Fruit fly (Drosophila melanogaster) whole organism, embryonic: ENCODE measurements around the gene CG31016.
A peak's percentile ranks its signal among the peaks of the same experiment; 100 is the strongest.

Experiments
- Atf-2 ChIP-seq: fragments of 200-800 bp; sonication (Bioruptor generic); optimal IDR thresholded peaks from 2 replicates; lab custom pipeline; 2016; ENCODE audit warnings: missing biosample characterization, missing genetic modification characterization
- Awh ChIP-seq: fragments of 200-800 bp; sonication (Bioruptor generic); IDR thresholded peaks from 2 replicates; pipeline ENCODE4, ENCODE4 v1.3.6; 2022; ENCODE audit warnings: missing biosample characterization, missing genetic modification characterization
- CG12236 ChIP-seq: fragments of 200-800 bp; sonication (Bioruptor generic); optimal IDR thresholded peaks from 2 replicates; lab custom pipeline; 2016; ENCODE audit warnings: missing biosample characterization, missing genetic modification characterization
- CG12299 ChIP-seq: fragments of 200-800 bp; sonication (Bioruptor generic); optimal IDR thresholded peaks from 2 replicates; lab custom pipeline; 2018; ENCODE audit warnings: missing biosample characterization, mild to moderate bottlenecking, missing genetic modification characterization
- CG12769 ChIP-seq: fragments of 200-800 bp; sonication (Bioruptor generic); optimal IDR thresholded peaks from 2 replicates; lab custom pipeline; 2019; ENCODE audit warnings: missing biosample characterization, mild to moderate bottlenecking, missing genetic modification characterization, moderate library complexity
- CG13775 ChIP-seq: fragments of 200-800 bp; sonication (Bioruptor generic); optimal IDR thresholded peaks from 3 replicates; lab custom pipeline; 2017; ENCODE audit warnings: missing biosample characterization, mild to moderate bottlenecking, missing genetic modification characterization
- CG15269 ChIP-seq: fragments of 200-800 bp; sonication (Bioruptor generic); optimal IDR thresholded peaks from 2 replicates; lab custom pipeline; 2018; ENCODE audit warnings: missing biosample characterization, mild to moderate bottlenecking, missing genetic modification characterization, moderate library complexity
- CG16813 ChIP-seq: fragments of 200-800 bp; sonication (Bioruptor generic); IDR thresholded peaks from 3 replicates; pipeline ENCODE4 v1.3.6; 2022; ENCODE audit warnings: missing biosample characterization, missing genetic modification characterization; ENCODE audit not compliant: partially characterized antibody
- CG1832 ChIP-seq: fragments of 200-800 bp; sonication (Bioruptor generic); optimal IDR thresholded peaks from 2 replicates; lab custom pipeline; 2017; ENCODE audit warnings: missing biosample characterization, mild to moderate bottlenecking, missing genetic modification characterization, inconsistent platforms
- CG34224 ChIP-seq: fragments of 200-800 bp; sonication (Bioruptor generic); IDR thresholded peaks from 3 replicates; pipeline ENCODE4 v1.3.6; 2022; ENCODE audit warnings: missing biosample characterization, missing genetic modification characterization; ENCODE audit not compliant: partially characterized antibody
- CG34376 ChIP-seq: fragments of 200-800 bp; sonication (Bioruptor generic); optimal IDR thresholded peaks from 2 replicates; lab custom pipeline; 2018; ENCODE audit warnings: missing biosample characterization, mild to moderate bottlenecking, missing genetic modification characterization
- CG3995 ChIP-seq: fragments of 200-800 bp; sonication (Bioruptor generic); optimal IDR thresholded peaks from 3 replicates; lab custom pipeline; 2016; ENCODE audit warnings: missing biosample characterization, missing genetic modification characterization
- CG4707 ChIP-seq: fragments of 200-800 bp; sonication (Bioruptor generic); optimal IDR thresholded peaks from 2 replicates; lab custom pipeline; 2018; ENCODE audit warnings: missing biosample characterization, mild to moderate bottlenecking, missing genetic modification characterization, moderate library complexity
- CG4854 ChIP-seq: fragments of 200-800 bp; sonication (Bioruptor generic); optimal IDR thresholded peaks from 2 replicates; lab custom pipeline; 2016; ENCODE audit warnings: missing biosample characterization, missing genetic modification characterization, inconsistent platforms
- CG6254 ChIP-seq: fragments of 200-800 bp; sonication (Bioruptor generic); optimal IDR thresholded peaks from 3 replicates; lab custom pipeline; 2017; ENCODE audit warnings: mild to moderate bottlenecking, missing biosample characterization, missing genetic modification reagents, missing genetic modification characterization
- CG6689 ChIP-seq: fragments of 200-800 bp; sonication (Bioruptor generic); IDR thresholded peaks from 2 replicates; pipeline ENCODE4 v1.3.6; 2022; ENCODE audit warnings: missing biosample characterization, missing genetic modification characterization
- CG7745 ChIP-seq: fragments of 200-800 bp; sonication (Bioruptor generic); optimal IDR thresholded peaks from 2 replicates; lab custom pipeline; 2018; ENCODE audit warnings: missing biosample characterization, mild to moderate bottlenecking, missing genetic modification characterization, moderate library complexity
- CG8478 ChIP-seq: fragments of >200 bp; optimal IDR thresholded peaks from 2 replicates; lab custom pipeline; 2018
- CG8924 ChIP-seq: fragments of 200-800 bp; optimal IDR thresholded peaks from 3 replicates; lab custom pipeline; 2019; ENCODE audit warnings: missing biosample characterization, mild to moderate bottlenecking, missing genetic modification characterization, moderate library complexity
- Camta ChIP-seq: fragments of 200-800 bp; sonication (Bioruptor generic); optimal IDR thresholded peaks from 2 replicates; lab custom pipeline; 2016; ENCODE audit warnings: missing biosample characterization, missing genetic modification characterization
- Dll ChIP-seq: fragments of 200-800 bp; sonication (Bioruptor generic); IDR thresholded peaks from 4 replicates; pipeline ENCODE4 v1.3.6; 2022; ENCODE audit warnings: missing biosample characterization, missing genetic modification characterization; ENCODE audit not compliant: partially characterized antibody
- Eip74EF ChIP-seq, 2 experiments: fragments of 200-800 bp in 1 of 2; fragments of >200 bp in 1 of 2; sonication (Bioruptor generic) in 1 of 2; optimal IDR thresholded peaks; 2 replicates each; lab custom pipeline; 2017 to 2019; ENCODE audit warnings: missing biosample characterization in 2 of 2, missing genetic modification characterization in 2 of 2, mild to moderate bottlenecking in 1 of 2, moderate library complexity in 1 of 2
- Elba2 ChIP-seq: fragments of 200-800 bp; sonication (Bioruptor generic); optimal IDR thresholded peaks from 3 replicates; lab custom pipeline; 2016; ENCODE audit warnings: missing biosample characterization, missing genetic modification characterization
- Fer2 ChIP-seq: fragments of 200-800 bp; sonication (Bioruptor generic); optimal IDR thresholded peaks from 2 replicates; lab custom pipeline; 2018; ENCODE audit warnings: missing biosample characterization, mild to moderate bottlenecking, missing genetic modification characterization, moderate library complexity
- HLH4C ChIP-seq: fragments of 200-800 bp; sonication (Bioruptor generic); IDR thresholded peaks from 3 replicates; pipeline ENCODE4 v1.3.6; 2022; ENCODE audit warnings: missing biosample characterization, missing genetic modification characterization; ENCODE audit not compliant: partially characterized antibody
- MESR4 ChIP-seq: fragments of 200-800 bp; sonication (Bioruptor generic); optimal IDR thresholded peaks from 2 replicates; lab custom pipeline; 2018; ENCODE audit warnings: missing biosample characterization, mild to moderate bottlenecking, missing genetic modification characterization, moderate library complexity
- Mad ChIP-seq: fragments of 200-800 bp; sonication (Bioruptor generic); optimal IDR thresholded peaks from 2 replicates; lab custom pipeline; 2016; ENCODE audit warnings: missing biosample characterization, missing genetic modification characterization
- Meics ChIP-seq: fragments of 200-800 bp; sonication (Bioruptor generic); optimal IDR thresholded peaks from 2 replicates; lab custom pipeline; 2017; ENCODE audit warnings: missing biosample characterization, mild to moderate bottlenecking, missing genetic modification characterization
- NC2α ChIP-seq: fragments of 200-800 bp; sonication (Bioruptor generic); optimal IDR thresholded peaks from 2 replicates; lab custom pipeline; 2016; ENCODE audit warnings: missing biosample characterization, missing genetic modification characterization
- Nf-YA ChIP-seq: fragments of 200-800 bp; sonication (Bioruptor generic); IDR thresholded peaks from 2 replicates; pipeline ENCODE4 v1.3.6; 2022; ENCODE audit warnings: missing biosample characterization, missing genetic modification characterization
- NfI ChIP-seq: fragments of 200-800 bp; sonication (Bioruptor generic); optimal IDR thresholded peaks from 3 replicates; lab custom pipeline; 2018; ENCODE audit warnings: missing biosample characterization, mild to moderate bottlenecking, missing genetic modification characterization, moderate library complexity
- Ravus ChIP-seq: fragments of 200-800 bp; sonication (Bioruptor generic); IDR thresholded peaks from 2 replicates; pipeline ENCODE4 v1.3.6; 2022; ENCODE audit warnings: missing biosample characterization, missing genetic modification characterization
- Sin3A ChIP-seq: fragments of >200 bp; optimal IDR thresholded peaks from 2 replicates; lab custom pipeline; 2018
- al ChIP-seq: fragments of 200-800 bp; sonication (Bioruptor generic); IDR thresholded peaks from 2 replicates; pipeline ENCODE4 v1.3.6; 2022; ENCODE audit warnings: missing biosample characterization, missing genetic modification characterization
- amos ChIP-seq: fragments of 200-800 bp; sonication (Bioruptor generic); IDR thresholded peaks from 2 replicates; pipeline ENCODE4 v1.3.6; 2022; ENCODE audit warnings: missing biosample characterization, missing genetic modification characterization; ENCODE audit not compliant: partially characterized antibody
- aop ChIP-seq: fragments of 200-800 bp; sonication (Bioruptor generic); IDR thresholded peaks from 2 replicates; pipeline ENCODE4 v1.3.6; 2022; ENCODE audit warnings: missing biosample characterization, missing genetic modification characterization
- crc ChIP-seq: fragments of 200-800 bp; sonication (Bioruptor generic); optimal IDR thresholded peaks from 2 replicates; lab custom pipeline; 2016; ENCODE audit warnings: missing biosample characterization, missing genetic modification characterization
- cwo ChIP-seq: fragments of 200-800 bp; sonication (Bioruptor generic); optimal IDR thresholded peaks from 3 replicates; lab custom pipeline; 2017; ENCODE audit warnings: missing biosample characterization, missing genetic modification characterization, mild to moderate bottlenecking, moderate library complexity, missing genetic modification reagents
- en ChIP-seq: fragments of 200-800 bp; sonication (Bioruptor generic); optimal IDR thresholded peaks from 2 replicates; lab custom pipeline; 2016; ENCODE audit warnings: missing biosample characterization, missing genetic modification characterization
- fru ChIP-seq: fragments of >200 bp; optimal IDR thresholded peaks from 2 replicates; lab custom pipeline; 2017
- gcm2 ChIP-seq: fragments of 200-800 bp; sonication (Bioruptor generic); optimal IDR thresholded peaks from 2 replicates; lab custom pipeline; 2016; ENCODE audit warnings: missing biosample characterization, missing genetic modification characterization
- h ChIP-seq: fragments of >200 bp; optimal IDR thresholded peaks from 2 replicates; lab custom pipeline; 2017
- pan ChIP-seq, 4 experiments: fragments of >200 bp in 3 of 4; fragments of 200-800 bp in 1 of 4; sonication (Bioruptor generic) in 1 of 4; optimal IDR thresholded peaks in 3 of 4; IDR thresholded peaks in 1 of 4; 2 replicates each; pipeline versions ENCODE4 v1.3.6 to Lab custom; 2017 to 2022; ENCODE audit warnings: missing biosample characterization in 2 of 4, missing genetic modification characterization in 2 of 4, mixed read lengths in 1 of 4
- psq ChIP-seq: fragments of 200-800 bp; sonication (Bioruptor generic); optimal IDR thresholded peaks from 2 replicates; lab custom pipeline; 2017; ENCODE audit warnings: missing biosample characterization, missing genetic modification characterization
- ranshi ChIP-seq: fragments of 200-800 bp; sonication (Bioruptor generic); IDR thresholded peaks from 2 replicates; pipeline ENCODE4 v1.3.6; 2022; ENCODE audit warnings: missing biosample characterization, missing genetic modification characterization
- seq ChIP-seq: fragments of 200-800 bp; sonication (Bioruptor generic); IDR thresholded peaks from 2 replicates; pipeline ENCODE4 v1.3.6; 2022; ENCODE audit warnings: missing biosample characterization, missing genetic modification characterization
- vnd ChIP-seq: fragments of 200-800 bp; sonication (Bioruptor generic); IDR thresholded peaks from 3 replicates; pipeline ENCODE4 v1.3.6; 2022; ENCODE audit warnings: missing biosample characterization, missing genetic modification characterization; ENCODE audit not compliant: partially characterized antibody
- vvl ChIP-seq: fragments of 200-800 bp; sonication (Bioruptor generic); IDR thresholded peaks from 2 replicates; pipeline ENCODE4 v1.3.6; 2022; ENCODE audit warnings: missing biosample characterization, missing genetic modification characterization
- zfh2 ChIP-seq: fragments of 200-800 bp; sonication (Bioruptor generic); optimal IDR thresholded peaks from 2 replicates; lab custom pipeline; 2016; ENCODE audit warnings: missing biosample characterization, missing genetic modification characterization

The CG31016 gene

DNA sequence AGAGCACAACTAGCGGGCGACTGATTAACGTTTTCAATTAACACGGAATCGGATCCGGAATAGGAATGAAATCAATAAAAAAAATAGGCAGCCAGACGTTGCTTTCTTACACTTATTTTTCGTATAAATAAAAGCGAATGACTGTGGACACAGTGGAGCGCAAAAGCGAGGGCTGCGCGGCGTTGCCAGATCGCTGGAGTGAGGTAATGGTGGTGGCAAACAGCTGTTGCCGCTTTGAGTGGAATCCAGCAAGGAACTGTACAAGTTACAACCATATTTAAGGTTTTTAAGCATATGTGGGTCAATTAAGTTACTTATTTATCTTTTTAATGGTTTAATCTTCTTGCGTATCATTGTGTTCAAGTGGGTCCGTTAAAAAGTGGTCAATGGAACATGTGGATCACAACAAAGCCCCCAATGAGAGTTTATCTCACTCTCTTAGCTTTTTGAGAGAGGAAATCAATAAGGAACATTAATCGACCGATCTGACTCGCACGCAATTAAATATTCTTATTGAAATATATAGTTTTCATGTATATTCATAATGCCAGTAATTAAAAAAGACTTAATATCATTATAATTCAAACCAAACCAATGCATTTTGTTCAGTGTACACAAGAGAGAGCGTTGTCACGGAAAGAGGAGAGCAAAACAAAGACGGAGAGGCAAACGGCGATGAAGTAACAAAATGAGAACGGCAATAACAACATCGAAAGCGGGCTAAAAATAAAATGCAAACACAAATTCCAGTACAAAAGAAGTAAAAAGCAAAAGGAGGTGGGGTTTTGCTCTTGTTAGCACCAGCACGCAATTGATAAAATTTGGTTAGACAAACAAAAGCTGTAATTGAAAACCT is 5.6 kb upstream of the CG31016 start (continued):
- TF ChIP-seq seq (GFP tag; lab: Robert Waterston, UW) (peak; percentile 93), CG6689 (peak; percentile 93), CG4707 (GFP tag; lab: Kevin White, UChicago) (peak; percentile 80), NC2α (GFP tag; lab: Kevin White, UChicago) (peak; percentile 62), CG4854 (peak; percentile 91), Ravus (GFP tag; lab: Robert Waterston, UW) (peak; percentile 70), ranshi (GFP tag; lab: Robert Waterston, UW) (peak; percentile 93), Camta (GFP tag; lab: Kevin White, UChicago) (peak; percentile 87), cwo (GFP tag; lab: Kevin White, UChicago) (peak; percentile 90), Sin3A (lab: Kevin White, UChicago) (no peak), crc (peak; percentile 85), Atf-2 (GFP tag; lab: Kevin White, UChicago) (peak; percentile 78), CG6254 (GFP tag; lab: Kevin White, UChicago) (peak; percentile 88), vnd (GFP tag; lab: Robert Waterston, UW) (no peak), CG12299 (tag; lab: Kevin White, UChicago) (peak; percentile 88), Meics (GFP tag; lab: Kevin White, UChicago) (peak; percentile 91), CG12769 (peak; percentile 68), fru (lab: Kevin White, UChicago) (no peak), CG8924 (tag; lab: Kevin White, UChicago) (peak; percentile 93), NfI (GFP tag; lab: Kevin White, UChicago) (peak; percentile 89), CG1832 (GFP tag; lab: Kevin White, UChicago) (no peak), vvl (peak; percentile 99), en (GFP tag; lab: Kevin White, UChicago) (peak; percentile 30), zfh2 (GFP tag; lab: Kevin White, UChicago) (peak; percentile 82), Mad (GFP tag; lab: Kevin White, UChicago) (peak; percentile 88), aop (GFP tag; lab: Robert Waterston, UW) (peak; percentile 81), CG34224 (GFP tag; lab: Robert Waterston, UW) (no peak; the same call in 2 of the 3 replicates), psq (peak; percentile 87), CG16813 (GFP tag; lab: Robert Waterston, UW) (no peak), CG8478 (lab: Kevin White, UChicago) (no peak), amos (peak; percentile 38; the same call in 1 of the 2 replicates), Dll (0 out of 4 replicates have a peak, but pooled peaks have one; percentile 23), CG12236 (GFP tag; lab: Kevin White, UChicago) (peak; percentile 74), CG3995 (peak; percentile 63), CG15269 (peak; percentile 90), al (GFP tag; lab: Robert Waterston, UW) (peak; percentile 85), Awh (peak; percentile 97), pan (optimal IDR thresholded peaks at IDR 0.05; lab: Kevin White, UChicago) (no peak), pan (GFP tag; optimal IDR thresholded peaks at IDR 0.05 in 1 of 2, IDR thresholded peaks at IDR 0.05 in 1 of 2) (peak in 1 of 2 experiments; percentile 96), Eip74EF (GFP tag; optimal IDR thresholded peaks at IDR 0.05; lab: Kevin White, UChicago) (peak in 1 of 2 experiments; percentile 90), gcm2 (GFP tag; lab: Kevin White, UChicago) (no peak), HLH4C (no peak), CG34376 (GFP tag; lab: Kevin White, UChicago) (peak; percentile 55), Nf-YA (GFP tag; lab: Robert Waterston, UW) (peak; percentile 90), CG13775 (GFP tag; lab: Kevin White, UChicago) (peak; percentile 86), Elba2 (GFP tag; lab: Kevin White, UChicago) (no peak), h (lab: Kevin White, UChicago) (no peak), CG7745 (no peak), Fer2 (peak; percentile 73), MESR4 (GFP tag; lab: Kevin White, UChicago) (peak; percentile 22)
